Fruit fly (Drosophila melanogaster) whole organism, embryonic: ENCODE data around the gene nxf2.

Source experiments
- Awh ChIP-seq: fragments of 200-800 bp; sonication (Bioruptor generic); IDR thresholded peaks from 2 replicates; pipeline ENCODE4, ENCODE4 v1.3.6; 2022; ENCODE audit warnings: missing biosample characterization, missing genetic modification characterization
- CG10147 ChIP-seq: fragments of 200-800 bp; sonication (Bioruptor generic); optimal IDR thresholded peaks from 2 replicates; lab custom pipeline; 2019; ENCODE audit warnings: missing biosample characterization, mild to moderate bottlenecking, missing genetic modification characterization, moderate library complexity
- CG11247 ChIP-seq: fragments of 200-800 bp; sonication (Bioruptor generic); IDR thresholded peaks from 2 replicates; pipeline ENCODE4 v1.3.6; 2022; ENCODE audit warnings: missing biosample characterization, missing genetic modification characterization
- CG12104 ChIP-seq: fragments of 200-800 bp; sonication (Bioruptor generic); optimal IDR thresholded peaks from 3 replicates; lab custom pipeline; 2016; ENCODE audit warnings: missing biosample characterization, missing genetic modification characterization
- CG12391 ChIP-seq: fragments of 200-800 bp; sonication (Bioruptor generic); optimal IDR thresholded peaks from 3 replicates; lab custom pipeline; 2018; ENCODE audit warnings: missing biosample characterization, mild to moderate bottlenecking, missing genetic modification characterization, moderate library complexity
- CG13287 ChIP-seq: fragments of 200-800 bp; sonication (Bioruptor generic); IDR thresholded peaks from 2 replicates; pipeline ENCODE4 v1.3.6; 2022; ENCODE audit warnings: missing biosample characterization, missing genetic modification characterization; ENCODE audit not compliant: partially characterized antibody
- CG14050 ChIP-seq: fragments of 200-800 bp; sonication (Bioruptor generic); IDR thresholded peaks from 3 replicates; pipeline ENCODE4 v1.3.6; 2022; ENCODE audit warnings: missing biosample characterization, missing genetic modification characterization
- CG14667 ChIP-seq: fragments of 200-800 bp; sonication (Bioruptor generic); IDR thresholded peaks from 2 replicates; pipeline ENCODE4 v1.3.6; 2022; ENCODE audit warnings: missing biosample characterization, missing genetic modification characterization
- CG14710 ChIP-seq: fragments of 200-800 bp; sonication (Bioruptor generic); optimal IDR thresholded peaks from 3 replicates; lab custom pipeline; 2019; ENCODE audit warnings: missing biosample characterization, mild to moderate bottlenecking, missing genetic modification characterization, moderate library complexity
- CG15601 ChIP-seq: fragments of 200-800 bp; sonication (Bioruptor generic); optimal IDR thresholded peaks from 3 replicates; lab custom pipeline; 2019; ENCODE audit warnings: missing biosample characterization, mild to moderate bottlenecking, missing genetic modification characterization, moderate library complexity
- CG1647 ChIP-seq: fragments of 200-800 bp; sonication (Bioruptor generic); optimal IDR thresholded peaks from 3 replicates; lab custom pipeline; 2016; ENCODE audit warnings: missing biosample characterization, missing genetic modification characterization
- CG17328 ChIP-seq: fragments of 200-800 bp; sonication (Bioruptor generic); IDR thresholded peaks from 2 replicates; pipeline ENCODE4 v1.3.6; 2022; ENCODE audit warnings: missing biosample characterization, missing genetic modification characterization
- CG17385 ChIP-seq: fragments of 200-800 bp; sonication (Bioruptor generic); optimal IDR thresholded peaks from 3 replicates; lab custom pipeline; 2018; ENCODE audit warnings: missing biosample characterization, mild to moderate bottlenecking, missing genetic modification characterization
- CG17612 ChIP-seq: fragments of 200-800 bp; sonication (Bioruptor generic); IDR thresholded peaks from 2 replicates; pipeline ENCODE4 v1.3.6; 2022; ENCODE audit warnings: missing biosample characterization, missing genetic modification characterization
- CG17912 ChIP-seq: fragments of 200-800 bp; sonication (Bioruptor generic); optimal IDR thresholded peaks from 2 replicates; lab custom pipeline; 2018; ENCODE audit warnings: missing biosample characterization, mild to moderate bottlenecking, missing genetic modification characterization
- CG18599 ChIP-seq: fragments of 200-800 bp; sonication (Bioruptor generic); optimal IDR thresholded peaks from 3 replicates; lab custom pipeline; 2017; ENCODE audit warnings: missing biosample characterization, missing genetic modification characterization, mild to moderate bottlenecking, moderate library complexity, missing genetic modification reagents
- CG2199 ChIP-seq: fragments of 200-800 bp; sonication (Bioruptor generic); IDR thresholded peaks from 3 replicates; pipeline ENCODE4 v1.3.6; 2022; ENCODE audit warnings: missing biosample characterization, missing genetic modification characterization
- CG32532 ChIP-seq: fragments of 200-800 bp; sonication (Bioruptor generic); IDR thresholded peaks from 2 replicates; pipeline ENCODE4 v1.3.6; 2022; ENCODE audit warnings: missing biosample characterization, missing genetic modification characterization
- CG32772 ChIP-seq: fragments of 200-800 bp; sonication (Bioruptor generic); IDR thresholded peaks from 2 replicates; pipeline ENCODE4 v1.3.6; 2022; ENCODE audit warnings: missing biosample characterization, missing genetic modification characterization
- CG34376 ChIP-seq: fragments of 200-800 bp; sonication (Bioruptor generic); optimal IDR thresholded peaks from 2 replicates; lab custom pipeline; 2018; ENCODE audit warnings: missing biosample characterization, mild to moderate bottlenecking, missing genetic modification characterization
- CG6689 ChIP-seq: fragments of 200-800 bp; sonication (Bioruptor generic); IDR thresholded peaks from 2 replicates; pipeline ENCODE4 v1.3.6; 2022; ENCODE audit warnings: missing biosample characterization, missing genetic modification characterization
- CG6813 ChIP-seq: fragments of 200-800 bp; sonication (Bioruptor generic); optimal IDR thresholded peaks from 2 replicates; lab custom pipeline; 2017; ENCODE audit warnings: missing biosample characterization, missing genetic modification characterization, mild to moderate bottlenecking, moderate library complexity, missing genetic modification reagents
- CG7745 ChIP-seq: fragments of 200-800 bp; sonication (Bioruptor generic); optimal IDR thresholded peaks from 2 replicates; lab custom pipeline; 2018; ENCODE audit warnings: missing biosample characterization, mild to moderate bottlenecking, missing genetic modification characterization, moderate library complexity
- CG8290 ChIP-seq, 3 experiments: fragments of 200-800 bp; sonication (Bioruptor generic); optimal IDR thresholded peaks; 2 replicates each; lab custom pipeline; 2016 to 2019; ENCODE audit warnings: missing biosample characterization in 3 of 3, missing genetic modification characterization in 3 of 3, mild to moderate bottlenecking in 2 of 3, moderate library complexity in 1 of 3
- Camta ChIP-seq: fragments of 200-800 bp; sonication (Bioruptor generic); optimal IDR thresholded peaks from 2 replicates; lab custom pipeline; 2016; ENCODE audit warnings: missing biosample characterization, missing genetic modification characterization
- Chrac-16 ChIP-seq: fragments of 200-800 bp; sonication (Bioruptor generic); optimal IDR thresholded peaks from 3 replicates; lab custom pipeline; 2016; ENCODE audit warnings: missing biosample characterization, missing genetic modification characterization
- Dp ChIP-seq: fragments of 200-800 bp; sonication (Bioruptor generic); optimal IDR thresholded peaks from 2 replicates; lab custom pipeline; 2018; ENCODE audit warnings: missing biosample characterization, mild to moderate bottlenecking, missing genetic modification characterization, moderate library complexity
- Ets97D ChIP-seq: fragments of 200-800 bp; sonication (Bioruptor generic); optimal IDR thresholded peaks from 3 replicates; lab custom pipeline; 2016; ENCODE audit warnings: missing biosample characterization, missing genetic modification characterization
- H2.0 ChIP-seq: fragments of 200-800 bp; sonication (Bioruptor generic); IDR thresholded peaks from 2 replicates; pipeline ENCODE4 v1.3.6; 2022; ENCODE audit warnings: missing biosample characterization, missing genetic modification characterization
- HmgD ChIP-seq: fragments of 200-800 bp; sonication (Bioruptor generic); optimal IDR thresholded peaks from 3 replicates; lab custom pipeline; 2016; ENCODE audit warnings: missing biosample characterization, missing genetic modification characterization
- Hmr ChIP-seq: fragments of 200-800 bp; sonication (Bioruptor generic); optimal IDR thresholded peaks from 3 replicates; lab custom pipeline; 2017; ENCODE audit warnings: mild to moderate bottlenecking, missing biosample characterization, missing genetic modification reagents, missing genetic modification characterization
- Hsf ChIP-seq: fragments of 200-800 bp; sonication (Bioruptor generic); optimal IDR thresholded peaks from 3 replicates; lab custom pipeline; 2016; ENCODE audit warnings: missing biosample characterization, missing genetic modification characterization
- Jarid2 ChIP-seq: fragments of 200-800 bp; sonication (Bioruptor generic); optimal IDR thresholded peaks from 3 replicates; lab custom pipeline; 2017; ENCODE audit warnings: mild to moderate bottlenecking, missing biosample characterization, missing genetic modification reagents, missing genetic modification characterization
- Poxn ChIP-seq: fragments of 200-800 bp; sonication (Bioruptor generic); IDR thresholded peaks from 2 replicates; pipeline ENCODE4 v1.3.6; 2022; ENCODE audit warnings: missing biosample characterization, missing genetic modification characterization
- Taf1 ChIP-seq: fragments of 200-800 bp; sonication (Bioruptor generic); IDR thresholded peaks from 2 replicates; pipeline ENCODE4 v1.3.6; 2022; ENCODE audit warnings: missing biosample characterization, missing genetic modification characterization
- ac ChIP-seq: fragments of 200-800 bp; sonication (Bioruptor generic); optimal IDR thresholded peaks from 3 replicates; lab custom pipeline; 2017; ENCODE audit warnings: missing biosample characterization, mild to moderate bottlenecking, missing genetic modification characterization
- al ChIP-seq: fragments of 200-800 bp; sonication (Bioruptor generic); IDR thresholded peaks from 2 replicates; pipeline ENCODE4 v1.3.6; 2022; ENCODE audit warnings: missing biosample characterization, missing genetic modification characterization
- az2 ChIP-seq: fragments of 200-800 bp; sonication (Bioruptor generic); optimal IDR thresholded peaks from 3 replicates; lab custom pipeline; 2016; ENCODE audit warnings: missing biosample characterization, missing genetic modification characterization
- br ChIP-seq: fragments of >200 bp; optimal IDR thresholded peaks from 2 replicates; lab custom pipeline; 2017
- crol ChIP-seq: fragments of 200-800 bp; sonication (Bioruptor generic); IDR thresholded peaks from 2 replicates; pipeline ENCODE4 v1.3.6; 2022; ENCODE audit warnings: missing biosample characterization, missing genetic modification characterization
- dan ChIP-seq: fragments of 200-800 bp; sonication (Bioruptor generic); IDR thresholded peaks from 2 replicates; pipeline ENCODE4 v1.3.6; 2022; ENCODE audit warnings: missing biosample characterization, missing genetic modification characterization
- jing ChIP-seq: fragments of 200-800 bp; sonication (Bioruptor generic); optimal IDR thresholded peaks from 2 replicates; lab custom pipeline; 2018; ENCODE audit warnings: missing biosample characterization, mild to moderate bottlenecking, missing genetic modification characterization
- kah ChIP-seq: fragments of 200-800 bp; sonication (Bioruptor generic); optimal IDR thresholded peaks from 2 replicates; lab custom pipeline; 2018; ENCODE audit warnings: missing biosample characterization, mild to moderate bottlenecking, missing genetic modification characterization
- kni ChIP-seq: fragments of 200-800 bp; sonication (Bioruptor generic); optimal IDR thresholded peaks from 3 replicates; lab custom pipeline; 2017; ENCODE audit warnings: mild to moderate bottlenecking, missing biosample characterization, missing genetic modification reagents, missing genetic modification characterization
- mirr ChIP-seq: fragments of 200-800 bp; sonication (Bioruptor generic); optimal IDR thresholded peaks from 3 replicates; lab custom pipeline; 2018; ENCODE audit warnings: missing biosample characterization, mild to moderate bottlenecking, missing genetic modification characterization
- phol ChIP-seq: fragments of 200-800 bp; sonication (Bioruptor generic); optimal IDR thresholded peaks from 3 replicates; lab custom pipeline; 2018; ENCODE audit warnings: missing biosample characterization, mild to moderate bottlenecking, missing genetic modification characterization, moderate library complexity
- scrt ChIP-seq: fragments of 200-800 bp; sonication (Bioruptor generic); optimal IDR thresholded peaks from 2 replicates; lab custom pipeline; 2018; ENCODE audit warnings: missing biosample characterization, mild to moderate bottlenecking, missing genetic modification characterization, moderate library complexity
- sens ChIP-seq: fragments of 200-800 bp; sonication (Bioruptor generic); peaks from one replicate; lab custom pipeline; 2016; ENCODE audit warnings: missing biosample characterization, missing genetic modification characterization
- vfl ChIP-seq: fragments of 200-800 bp; sonication (Bioruptor generic); optimal IDR thresholded peaks from 2 replicates; lab custom pipeline; 2016; ENCODE audit warnings: missing biosample characterization, missing genetic modification characterization
- vvl ChIP-seq: fragments of 200-800 bp; sonication (Bioruptor generic); IDR thresholded peaks from 2 replicates; pipeline ENCODE4 v1.3.6; 2022; ENCODE audit warnings: missing biosample characterization, missing genetic modification characterization

nxf2 gene

dm6 chr3L:16544220-16544619 is 35.9 kb downstream of the nxf2 start (continued):
- TF ChIP-seq Awh (no peak), Chrac-16 (GFP tag; lab: Kevin White, UChicago) (peak; percentile 31), CG32532 (GFP tag; lab: Robert Waterston, UW) (peak; percentile 45; the same call in 1 of the 2 replicates), Hsf (peak; percentile 48), crol (GFP tag; lab: Robert Waterston, UW) (no peak), CG8290 (GFP tag; optimal IDR thresholded peaks at IDR 0.05; lab: Kevin White, UChicago) (no peak), CG8290 (tag; optimal IDR thresholded peaks at IDR 0.05; lab: Kevin White, UChicago) (peak in 1 of 2 experiments; percentile 23), Poxn (no peak), kni (GFP tag; lab: Kevin White, UChicago) (no peak), Camta (GFP tag; lab: Kevin White, UChicago) (peak; percentile 11), phol (tag; lab: Kevin White, UChicago) (peak; percentile 52), CG7745 (tag; lab: Kevin White, UChicago) (no peak), dan (GFP tag; lab: Robert Waterston, UW) (no peak), CG14710 (tag; lab: Kevin White, UChicago) (peak; percentile 25), Taf1 (GFP tag; lab: Robert Waterston, UW) (0 out of 2 replicates have a peak, but pooled peaks have one; percentile 5), al (no peak), CG18599 (GFP tag; lab: Kevin White, UChicago) (peak; percentile 7), br (no peak)

dm6 chr3L:16542998-16543624 is 37.0 kb downstream of the nxf2 start, which contains the start of gene CG43373:
Gene CG43373, minus strand, starts transcription at chr3L:16543370.
- TF ChIP-seq kah (GFP tag; lab: Kevin White, UChicago) (peak; percentile 27), CG17385 (GFP tag; lab: Kevin White, UChicago) (peak; percentile 34), az2 (GFP tag; lab: Kevin White, UChicago) (no peak), mirr (GFP tag; lab: Kevin White, UChicago) (peak; percentile 16), CG7745 (tag; lab: Kevin White, UChicago) (no peak), jing (no peak), Dp (GFP tag; lab: Kevin White, UChicago) (no peak), CG14667 (GFP tag; lab: Robert Waterston, UW) (no peak), dan (GFP tag; lab: Robert Waterston, UW) (no peak), CG1647 (GFP tag; lab: Kevin White, UChicago) (no peak), CG14050 (GFP tag; lab: Robert Waterston, UW) (no peak), CG34376 (peak; percentile 9), CG10147 (GFP tag; lab: Kevin White, UChicago) (no peak), CG17612 (GFP tag; lab: Robert Waterston, UW) (no peak), CG11247 (GFP tag; lab: Robert Waterston, UW) (no peak), CG2199 (GFP tag; lab: Robert Waterston, UW) (no peak), H2.0 (GFP tag; lab: Robert Waterston, UW) (no peak), CG15601 (tag; lab: Kevin White, UChicago) (peak; percentile 100), ac (no peak), vvl (GFP tag; lab: Robert Waterston, UW) (no peak), CG17912 (GFP tag; lab: Kevin White, UChicago) (no peak), CG13287 (GFP tag; lab: Robert Waterston, UW) (no peak), CG12104 (GFP tag; lab: Kevin White, UChicago) (no peak), Jarid2 (peak; percentile 71), CG12391 (tag; lab: Kevin White, UChicago) (no peak), CG6813 (GFP tag; lab: Kevin White, UChicago) (no peak), Hmr (GFP tag; lab: Kevin White, UChicago) (peak; percentile 35), HmgD (GFP tag; lab: Kevin White, UChicago) (no peak), sens (peak; percentile 41), vfl (GFP tag; lab: Kevin White, UChicago) (no peak), CG17328 (0 out of 2 replicates have a peak, but pooled peaks have one; percentile 21), CG6689 (no peak), scrt (peak; percentile 70), CG32772 (no peak), Ets97D (GFP tag; lab: Kevin White, UChicago) (no peak)
